Fruit fly (Drosophila melanogaster) whole organism, embryonic: ENCODE data around the gene HP1c.

Experiments used
- Adf1 ChIP-seq: fragments of 200-800 bp; sonication (Bioruptor generic); IDR thresholded peaks from 2 replicates; pipeline ENCODE4 v1.3.6; 2022; ENCODE audit warnings: missing biosample characterization, missing genetic modification characterization
- Awh ChIP-seq: fragments of 200-800 bp; sonication (Bioruptor generic); IDR thresholded peaks from 2 replicates; pipeline ENCODE4, ENCODE4 v1.3.6; 2022; ENCODE audit warnings: missing biosample characterization, missing genetic modification characterization
- BEAF-32 ChIP-seq: fragments of 200-800 bp; sonication (Bioruptor generic); optimal IDR thresholded peaks from 3 replicates; lab custom pipeline; 2017; ENCODE audit warnings: missing biosample characterization, missing genetic modification characterization, mild to moderate bottlenecking, moderate library complexity, missing genetic modification reagents
- Bgb ChIP-seq: fragments of 200-800 bp; sonication (Bioruptor generic); IDR thresholded peaks from 2 replicates; pipeline ENCODE4 v1.3.6; 2022; ENCODE audit warnings: missing biosample characterization, missing genetic modification characterization; ENCODE audit not compliant: partially characterized antibody
- CG14667 ChIP-seq: fragments of 200-800 bp; sonication (Bioruptor generic); IDR thresholded peaks from 2 replicates; pipeline ENCODE4 v1.3.6; 2022; ENCODE audit warnings: missing biosample characterization, missing genetic modification characterization
- CG14860 ChIP-seq: fragments of 200-800 bp; sonication (Bioruptor generic); IDR thresholded peaks from 3 replicates; pipeline ENCODE4 v1.3.6; 2022; ENCODE audit warnings: missing biosample characterization, missing genetic modification characterization; ENCODE audit not compliant: partially characterized antibody
- CG15514 ChIP-seq: fragments of 200-800 bp; sonication (Bioruptor generic); optimal IDR thresholded peaks from 3 replicates; lab custom pipeline; 2017; ENCODE audit warnings: missing biosample characterization, missing genetic modification characterization, mild to moderate bottlenecking, moderate library complexity, missing genetic modification reagents
- CG17359 ChIP-seq: fragments of 200-800 bp; sonication (Bioruptor generic); optimal IDR thresholded peaks from 3 replicates; lab custom pipeline; 2018; ENCODE audit warnings: missing biosample characterization, mild to moderate bottlenecking, missing genetic modification characterization, moderate library complexity
- CG2199 ChIP-seq: fragments of 200-800 bp; sonication (Bioruptor generic); IDR thresholded peaks from 3 replicates; pipeline ENCODE4 v1.3.6; 2022; ENCODE audit warnings: missing biosample characterization, missing genetic modification characterization
- CG34224 ChIP-seq: fragments of 200-800 bp; sonication (Bioruptor generic); IDR thresholded peaks from 3 replicates; pipeline ENCODE4 v1.3.6; 2022; ENCODE audit warnings: missing biosample characterization, missing genetic modification characterization; ENCODE audit not compliant: partially characterized antibody
- CG4617 ChIP-seq: fragments of 200-800 bp; sonication (Bioruptor generic); optimal IDR thresholded peaks from 3 replicates; lab custom pipeline; 2016; ENCODE audit warnings: missing biosample characterization, missing genetic modification characterization, borderline replicate concordance
- CG4820 ChIP-seq: fragments of 200-800 bp; sonication (Bioruptor generic); optimal IDR thresholded peaks from 3 replicates; lab custom pipeline; 2016; ENCODE audit warnings: missing biosample characterization, missing genetic modification characterization
- CG5245 ChIP-seq: fragments of 200-800 bp; sonication (Bioruptor generic); optimal IDR thresholded peaks from 3 replicates; lab custom pipeline; 2016; ENCODE audit warnings: missing biosample characterization, missing genetic modification characterization
- CG7963 ChIP-seq: fragments of 200-800 bp; sonication (Bioruptor generic); IDR thresholded peaks from 3 replicates; pipeline ENCODE4 v1.3.6; 2022; ENCODE audit warnings: missing biosample characterization, missing genetic modification characterization; ENCODE audit not compliant: partially characterized antibody
- CG8089 ChIP-seq: fragments of 200-800 bp; sonication (Bioruptor generic); optimal IDR thresholded peaks from 3 replicates; lab custom pipeline; 2016; ENCODE audit warnings: missing biosample characterization, missing genetic modification characterization
- CG9727 ChIP-seq: fragments of 200-800 bp; sonication (Bioruptor generic); optimal IDR thresholded peaks from 3 replicates; lab custom pipeline; 2017; ENCODE audit warnings: missing biosample characterization, mild to moderate bottlenecking, missing genetic modification characterization
- CG9817 ChIP-seq: fragments of 200-800 bp; sonication (Bioruptor generic); optimal IDR thresholded peaks from 2 replicates; lab custom pipeline; 2018; ENCODE audit warnings: missing biosample characterization, mild to moderate bottlenecking, missing genetic modification characterization, moderate library complexity
- D19B ChIP-seq: fragments of 200-800 bp; sonication (Bioruptor generic); optimal IDR thresholded peaks from 2 replicates; lab custom pipeline; 2017; ENCODE audit warnings: missing biosample characterization, mild to moderate bottlenecking, missing genetic modification characterization
- Dp ChIP-seq: fragments of 200-800 bp; sonication (Bioruptor generic); optimal IDR thresholded peaks from 2 replicates; lab custom pipeline; 2018; ENCODE audit warnings: missing biosample characterization, mild to moderate bottlenecking, missing genetic modification characterization, moderate library complexity
- Dref ChIP-seq: fragments of 200-800 bp; sonication (Bioruptor generic); IDR thresholded peaks from 2 replicates; pipeline ENCODE4 v1.3.6; 2022; ENCODE audit warnings: missing biosample characterization, missing genetic modification characterization
- E2f2 ChIP-seq: fragments of 200-800 bp; sonication (Bioruptor generic); IDR thresholded peaks from 2 replicates; pipeline ENCODE4 v1.3.6; 2022; ENCODE audit warnings: missing biosample characterization, missing genetic modification characterization
- Ets65A ChIP-seq: fragments of 200-800 bp; sonication (Bioruptor generic); peaks from one replicate; lab custom pipeline; 2016; ENCODE audit warnings: missing biosample characterization, missing genetic modification characterization
- Fer3 ChIP-seq: fragments of 200-800 bp; sonication (Bioruptor generic); optimal IDR thresholded peaks from 2 replicates; lab custom pipeline; 2018; ENCODE audit warnings: missing biosample characterization, mild to moderate bottlenecking, missing genetic modification characterization, moderate library complexity
- HmgZ ChIP-seq: fragments of 200-800 bp; sonication (Bioruptor generic); optimal IDR thresholded peaks from 2 replicates; lab custom pipeline; 2018; ENCODE audit warnings: missing biosample characterization, mild to moderate bottlenecking, missing genetic modification characterization
- Lim3 ChIP-seq: fragments of 200-800 bp; sonication (Bioruptor generic); IDR thresholded peaks from 2 replicates; pipeline ENCODE4 v1.3.6; 2022; ENCODE audit warnings: missing biosample characterization, missing genetic modification characterization
- Med ChIP-seq: fragments of 200-800 bp; sonication (Bioruptor generic); peaks from one replicate; lab custom pipeline; 2016; ENCODE audit warnings: missing biosample characterization, missing genetic modification characterization, mild to moderate bottlenecking, inconsistent platforms, moderate library complexity
- Myb ChIP-seq: fragments of 200-800 bp; sonication (Bioruptor generic); optimal IDR thresholded peaks from 2 replicates; lab custom pipeline; 2016; ENCODE audit warnings: missing biosample characterization, missing genetic modification characterization
- Oaz ChIP-seq: fragments of 200-800 bp; sonication (Bioruptor generic); IDR thresholded peaks from 2 replicates; pipeline ENCODE4 v1.3.6; 2022; ENCODE audit warnings: missing biosample characterization, missing genetic modification characterization
- Opbp ChIP-seq: fragments of 200-800 bp; sonication (Bioruptor generic); IDR thresholded peaks from 3 replicates; pipeline ENCODE4 v1.3.6; 2022; ENCODE audit warnings: missing biosample characterization, missing genetic modification characterization; ENCODE audit not compliant: partially characterized antibody
- Sin3A ChIP-seq: fragments of >200 bp; optimal IDR thresholded peaks from 2 replicates; lab custom pipeline; 2018
- Six4 ChIP-seq: fragments of 200-800 bp; sonication (Bioruptor generic); optimal IDR thresholded peaks from 2 replicates; lab custom pipeline; 2016; ENCODE audit warnings: missing biosample characterization, missing genetic modification characterization
- Sry-β ChIP-seq: fragments of 200-800 bp; sonication (Bioruptor generic); optimal IDR thresholded peaks from 2 replicates; lab custom pipeline; 2018; ENCODE audit warnings: missing biosample characterization, mild to moderate bottlenecking, missing genetic modification characterization, moderate library complexity
- YL-1 ChIP-seq: fragments of 200-800 bp; sonication (Bioruptor generic); optimal IDR thresholded peaks from 3 replicates; lab custom pipeline; 2017; ENCODE audit warnings: missing biosample characterization, mild to moderate bottlenecking, missing genetic modification characterization
- bbx ChIP-seq: fragments of 200-800 bp; sonication (Bioruptor generic); IDR thresholded peaks from 2 replicates; pipeline ENCODE4 v1.3.6; 2022; ENCODE audit warnings: missing biosample characterization, missing genetic modification characterization; ENCODE audit not compliant: partially characterized antibody
- caup ChIP-seq: fragments of 200-800 bp; sonication (Bioruptor generic); optimal IDR thresholded peaks from 3 replicates; lab custom pipeline; 2017; ENCODE audit warnings: missing biosample characterization, mild to moderate bottlenecking, missing genetic modification characterization, moderate library complexity; ENCODE audit not compliant: severe bottlenecking
- crc ChIP-seq: fragments of 200-800 bp; sonication (Bioruptor generic); optimal IDR thresholded peaks from 2 replicates; lab custom pipeline; 2016; ENCODE audit warnings: missing biosample characterization, missing genetic modification characterization
- emc ChIP-seq: fragments of 200-800 bp; sonication (Bioruptor generic); optimal IDR thresholded peaks from 2 replicates; lab custom pipeline; 2016; ENCODE audit warnings: missing biosample characterization, missing genetic modification characterization
- ems ChIP-seq: fragments of 200-800 bp; sonication (Bioruptor generic); optimal IDR thresholded peaks from 3 replicates; lab custom pipeline; 2016; ENCODE audit warnings: missing biosample characterization, missing genetic modification characterization
- klu ChIP-seq: fragments of 200-800 bp; sonication (Bioruptor generic); IDR thresholded peaks from 2 replicates; pipeline ENCODE4 v1.3.6; 2022; ENCODE audit warnings: missing biosample characterization, missing genetic modification characterization
- lilli ChIP-seq: fragments of 200-800 bp; sonication (Bioruptor generic); optimal IDR thresholded peaks from 3 replicates; lab custom pipeline; 2016; ENCODE audit warnings: missing biosample characterization, missing genetic modification characterization
- nmo ChIP-seq: fragments of 200-800 bp; sonication (Bioruptor generic); optimal IDR thresholded peaks from 2 replicates; lab custom pipeline; 2018; ENCODE audit warnings: missing biosample characterization, mild to moderate bottlenecking, missing genetic modification characterization, moderate library complexity
- phol ChIP-seq: fragments of 200-800 bp; sonication (Bioruptor generic); optimal IDR thresholded peaks from 3 replicates; lab custom pipeline; 2018; ENCODE audit warnings: missing biosample characterization, mild to moderate bottlenecking, missing genetic modification characterization, moderate library complexity
- pita ChIP-seq: fragments of 200-800 bp; sonication (Bioruptor generic); optimal IDR thresholded peaks from 2 replicates; lab custom pipeline; 2017; ENCODE audit warnings: missing biosample characterization, mild to moderate bottlenecking, missing genetic modification characterization
- pum ChIP-seq: fragments of 200-800 bp; sonication (Bioruptor generic); optimal IDR thresholded peaks from 2 replicates; lab custom pipeline; 2016; ENCODE audit warnings: missing biosample characterization, missing genetic modification characterization
- sna ChIP-seq: fragments of 200-800 bp; sonication (Bioruptor generic); IDR thresholded peaks from 2 replicates; pipeline ENCODE4 v1.3.6; 2022; ENCODE audit warnings: missing biosample characterization, missing genetic modification characterization; ENCODE audit not compliant: partially characterized antibody
- sr ChIP-seq: fragments of 200-800 bp; sonication (Bioruptor generic); IDR thresholded peaks from 3 replicates; pipeline ENCODE4 v1.3.6; 2022; ENCODE audit warnings: missing biosample characterization, missing genetic modification characterization
- tap ChIP-seq: fragments of 200-800 bp; optimal IDR thresholded peaks from 3 replicates; lab custom pipeline; 2019; ENCODE audit warnings: missing biosample characterization, mild to moderate bottlenecking, missing genetic modification characterization, moderate library complexity
- tna ChIP-seq: fragments of 200-800 bp; sonication (Bioruptor generic); IDR thresholded peaks from 2 replicates; pipeline ENCODE4 v1.3.6; 2022; ENCODE audit warnings: missing biosample characterization, missing genetic modification characterization; ENCODE audit not compliant: partially characterized antibody
- toy ChIP-seq: fragments of 200-800 bp; sonication (Bioruptor generic); IDR thresholded peaks from 2 replicates; pipeline ENCODE4 v1.3.6; 2022; ENCODE audit warnings: missing biosample characterization, missing genetic modification characterization
- trem ChIP-seq: fragments of 200-800 bp; optimal IDR thresholded peaks from 3 replicates; lab custom pipeline; 2019; ENCODE audit warnings: missing biosample characterization, mild to moderate bottlenecking, missing genetic modification characterization, moderate library complexity
- yki ChIP-seq: fragments of >200 bp; optimal IDR thresholded peaks from 3 replicates; lab custom pipeline; 2018

The HP1c gene

DNA sequence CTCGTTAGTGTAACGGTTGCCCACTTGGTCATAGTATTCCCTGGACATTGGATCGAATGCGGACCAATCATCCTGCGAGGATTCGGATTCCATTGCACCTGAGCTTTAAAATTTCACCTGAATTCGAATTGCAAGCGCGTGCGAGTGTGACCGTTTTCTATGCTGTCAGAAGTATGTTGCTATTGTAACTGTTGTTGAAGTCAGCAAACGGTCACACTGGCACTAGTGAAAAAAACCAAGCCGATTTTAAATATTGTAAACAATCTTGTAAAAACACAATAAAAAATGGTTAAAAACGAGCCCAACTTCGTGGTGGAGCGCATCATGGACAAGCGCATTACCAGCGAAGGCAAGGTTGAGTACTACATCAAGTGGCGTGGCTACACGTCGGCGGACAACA, at the start of gene HP1c, which contains the start of gene vret (continued):
- TF ChIP-seq Oaz (no peak), CG15514 (peak; percentile 40), D19B (GFP tag; lab: Kevin White, UChicago) (no peak), BEAF-32 (peak; percentile 46), Dp (GFP tag; lab: Kevin White, UChicago) (peak; percentile 85), Six4 (no peak), CG4617 (GFP tag; lab: Kevin White, UChicago) (peak; percentile 69), Fer3 (tag; lab: Kevin White, UChicago) (no peak), klu (GFP tag; lab: Robert Waterston, UW) (no peak), Med (GFP tag; lab: Kevin White, UChicago) (peak; percentile 76), Dref (GFP tag; lab: Robert Waterston, UW) (peak; percentile 36; the same call in 1 of the 2 replicates), lilli (GFP tag; lab: Kevin White, UChicago) (no peak), CG9817 (no peak), yki (lab: Kevin White, UChicago) (no peak), tna (GFP tag; lab: Robert Waterston, UW) (no peak), CG9727 (no peak), caup (GFP tag; lab: Kevin White, UChicago) (no peak), YL-1 (peak; percentile 10), CG34224 (GFP tag; lab: Robert Waterston, UW) (peak; percentile 37; the same call in 1 of the 3 replicates), CG4820 (GFP tag; lab: Kevin White, UChicago) (no peak), tap (tag; lab: Kevin White, UChicago) (no peak), toy (no peak), crc (no peak), CG8089 (GFP tag; lab: Kevin White, UChicago) (no peak), Lim3 (no peak), CG14860 (GFP tag; lab: Robert Waterston, UW) (no peak), emc (no peak), pum (GFP tag; lab: Kevin White, UChicago) (no peak), CG7963 (GFP tag; lab: Robert Waterston, UW) (0 out of 3 replicates have a peak, but pooled peaks have one; percentile 13), Sin3A (lab: Kevin White, UChicago) (peak; percentile 61), Sry-β (no peak), Ets65A (GFP tag; lab: Kevin White, UChicago) (peak; percentile 84), Opbp (GFP tag; lab: Robert Waterston, UW) (peak; percentile 46; the same call in 1 of the 3 replicates), sna (GFP tag; lab: Robert Waterston, UW) (0 out of 2 replicates have a peak, but pooled peaks have one; percentile 30), CG5245 (GFP tag; lab: Kevin White, UChicago) (no peak), CG14667 (GFP tag; lab: Robert Waterston, UW) (no peak), Myb (GFP tag; lab: Kevin White, UChicago) (peak; percentile 74), nmo (peak; percentile 7), bbx (GFP tag; lab: Robert Waterston, UW) (no peak), HmgZ (tag; lab: Kevin White, UChicago) (peak; percentile 32), ems (GFP tag; lab: Kevin White, UChicago) (no peak), Bgb (GFP tag; lab: Robert Waterston, UW) (0 out of 2 replicates have a peak, but pooled peaks have one; percentile 10), pita (GFP tag; lab: Kevin White, UChicago) (no peak), sr (GFP tag; lab: Robert Waterston, UW) (no peak), CG2199 (GFP tag; lab: Robert Waterston, UW) (peak; percentile 48; the same call in 1 of the 3 replicates), trem (tag; lab: Kevin White, UChicago) (peak; percentile 53), phol (tag; lab: Kevin White, UChicago) (peak; percentile 23), E2f2 (GFP tag; lab: Robert Waterston, UW) (peak; percentile 90), CG17359 (tag; lab: Kevin White, UChicago) (no peak), Awh (GFP tag; lab: Robert Waterston, UW) (no peak), Adf1 (GFP tag; lab: Robert Waterston, UW) (no peak)
